Worm (Caenorhabditis elegans): ENCODE measurements around the gene T04F8.3.

- no peak for TF ChIP-seq lin-11 (tag; optimal IDR thresholded peaks at IDR 0.05)
- no peak for TF ChIP-seq fos-1 (tag; optimal IDR thresholded peaks at IDR 0.05)
- TF ChIP-seq ztf-4 (tag; optimal IDR thresholded peaks at IDR 0.05): no peak
- no peak for TF ChIP-seq nhr-129 (tag; optimal IDR thresholded peaks at IDR 0.05)
- TF ChIP-seq blmp-1 (tag; optimal IDR thresholded peaks at IDR 0.05; ENCODE audit: insufficient read depth): no peak
- no peak for TF ChIP-seq nhr-237 (tag; optimal IDR thresholded peaks at IDR 0.05)
- TF ChIP-seq nhr-23 (tag; optimal IDR thresholded peaks at IDR 0.05): no peak
- TF ChIP-seq ceh-82 (tag; optimal IDR thresholded peaks at IDR 0.05): no peak
These were observed 35.0 kb upstream of the T04F8.3 start for ce11 chrX:11623442-11623841.
